Fruit fly (Drosophila melanogaster): ENCODE measurements around the gene CG43246.

dm6 chr3L:14515690-14516089 is 20.7 kb upstream of the CG43246 start:
- TF ChIP-seq Hr78 (GFP tag; optimal IDR thresholded peaks at IDR 0.05) (no peak), sage (GFP tag; optimal IDR thresholded peaks at IDR 0.05) (no peak), Hnf4 (GFP tag; optimal IDR thresholded peaks at IDR 0.05) (no peak), pan (optimal IDR thresholded peaks at IDR 0.05) (no peak)

Data from whole organism, wandering third instar larva.